Worm (Caenorhabditis elegans) whole organism, L1 larva: Measurements from ENCODE around the gene T24A6.16.

ENCODE experiments used
- ceh-8 ChIP-seq: fragments of 200-800 bp; sonication (Bioruptor generic); optimal IDR thresholded peaks from 2 replicates; lab custom pipeline; 2018; ENCODE audit warnings: mild to moderate bottlenecking, missing genetic modification characterization, moderate library complexity, missing compliant biosample characterization
- pax-3 ChIP-seq: fragments of 200-800 bp; sonication (Bioruptor generic); optimal IDR thresholded peaks from 2 replicates; lab custom pipeline; 2018; ENCODE audit warnings: mild to moderate bottlenecking, missing genetic modification characterization, moderate library complexity, missing compliant biosample characterization
- zag-1 ChIP-seq: fragments of 150-350 bp; optimal IDR thresholded peaks from 2 replicates; lab custom pipeline; 2014; ENCODE audit warnings: missing biosample characterization, missing genetic modification characterization
- ztf-11 ChIP-seq, 2 experiments: sonication (generic microtip); optimal IDR thresholded peaks; 2 replicates each; lab custom pipeline; 2016 to 2017; ENCODE audit warnings: missing genetic modification characterization in 2 of 2, missing biosample characterization in 1 of 2, missing compliant biosample characterization in 1 of 2

ce11 chrV:3538307-3538706 lies 24.4 kb downstream of the T24A6.16 start, which contains the start of gene nhr-93:
- TF ChIP-seq zag-1 (no peak), pax-3 (tag; lab: Kevin White, UChicago) (no peak), ztf-11 (tag; optimal IDR thresholded peaks at IDR 0.05; lab: Kevin White, UChicago) (no peak), ceh-8 (GFP tag; lab: Kevin White, UChicago) (no peak)
